Worm (Caenorhabditis elegans) whole organism, L1 larva: ENCODE results near the gene cdc-25.3.

Source experiments
- C34B4.2 ChIP-seq: sonication (generic microtip); optimal IDR thresholded peaks from 2 replicates; lab custom pipeline; 2017; ENCODE audit warnings: mild to moderate bottlenecking, missing genetic modification characterization, missing compliant biosample characterization
- Y116A8C.19 ChIP-seq: sonication (generic microtip); optimal IDR thresholded peaks from 2 replicates; lab custom pipeline; 2016; ENCODE audit warnings: missing compliant biosample characterization, missing genetic modification characterization, borderline replicate concordance
- aha-1 ChIP-seq: fragments of 150-350 bp; optimal IDR thresholded peaks from 2 replicates; lab custom pipeline; 2014; ENCODE audit warnings: missing biosample characterization, missing genetic modification characterization
- alr-1 ChIP-seq: fragments of 200-800 bp; sonication (Bioruptor generic); optimal IDR thresholded peaks from 2 replicates; lab custom pipeline; 2018; ENCODE audit warnings: borderline replicate concordance, mild to moderate bottlenecking, missing genetic modification characterization, missing compliant biosample characterization
- aly-2 ChIP-seq: fragments of 150-350 bp; optimal IDR thresholded peaks from 2 replicates; lab custom pipeline; 2014; ENCODE audit warnings: missing biosample characterization, missing genetic modification characterization
- ama-1 ChIP-seq: fragments of 150-350 bp; optimal IDR thresholded peaks from 2 replicates; lab custom pipeline; 2014
- ceh-8 ChIP-seq: fragments of 200-800 bp; sonication (Bioruptor generic); optimal IDR thresholded peaks from 2 replicates; lab custom pipeline; 2018; ENCODE audit warnings: mild to moderate bottlenecking, missing genetic modification characterization, moderate library complexity, missing compliant biosample characterization
- ceh-82 ChIP-seq, 3 experiments: fragments of 150-350 bp in 1 of 3; sonication (generic microtip) in 2 of 3; optimal IDR thresholded peaks; 2 replicates each; lab custom pipeline; 2014 to 2017; ENCODE audit warnings: missing biosample characterization in 3 of 3, missing genetic modification characterization in 3 of 3
- ces-1 ChIP-seq: fragments of 150-350 bp; optimal IDR thresholded peaks from 2 replicates; lab custom pipeline; 2014; ENCODE audit warnings: missing biosample characterization, missing genetic modification reagents, missing genetic modification characterization
- dpl-1 ChIP-seq, 3 experiments: fragments of 150-350 bp in 2 of 3; sonication (generic microtip) in 1 of 3; optimal IDR thresholded peaks; 2 replicates each; lab custom pipeline; 2014 to 2017; ENCODE audit warnings: missing biosample characterization in 3 of 3, missing genetic modification characterization in 3 of 3, missing genetic modification reagents in 3 of 3
- dsc-1 ChIP-seq: sonication (generic microtip); optimal IDR thresholded peaks from 2 replicates; lab custom pipeline; 2016; ENCODE audit warnings: mild to moderate bottlenecking, missing genetic modification characterization, missing compliant biosample characterization
- efl-1 ChIP-seq, 4 experiments: fragments of 150-350 bp; optimal IDR thresholded peaks in 3 of 4; peaks in 1 of 4; 1 replicate in 1 of 4; 2 replicates in 3 of 4; lab custom pipeline; 2014; ENCODE audit warnings: missing biosample characterization in 2 of 4, missing genetic modification characterization in 2 of 4, missing genetic modification reagents in 2 of 4
- efl-3 ChIP-seq: fragments of 200-800 bp; sonication (Bioruptor generic); optimal IDR thresholded peaks from 2 replicates; lab custom pipeline; 2018; ENCODE audit warnings: mild to moderate bottlenecking, missing genetic modification characterization, missing compliant biosample characterization
- egl-27 ChIP-seq, 2 experiments: fragments of 150-350 bp in 1 of 2; sonication (generic microtip); optimal IDR thresholded peaks; 3 replicates each; lab custom pipeline; 2017 to 2018; ENCODE audit warnings: missing biosample characterization in 2 of 2, missing genetic modification characterization in 2 of 2, missing genetic modification reagents in 2 of 2
- elt-2 ChIP-seq: sonication (generic microtip); optimal IDR thresholded peaks from 2 replicates; lab custom pipeline; 2016; ENCODE audit warnings: missing genetic modification characterization, mild to moderate bottlenecking, inconsistent platforms, missing compliant biosample characterization, missing genetic modification reagents
- elt-3 ChIP-seq, 6 experiments: fragments of 150-350 bp in 1 of 6; sonication (generic microtip); optimal IDR thresholded peaks; 2 replicates each; lab custom pipeline; 2017 to 2018; ENCODE audit warnings: missing biosample characterization in 6 of 6, missing genetic modification characterization in 6 of 6, inconsistent platforms in 1 of 6
- fkh-10 ChIP-seq: sonication (generic microtip); optimal IDR thresholded peaks from 2 replicates; lab custom pipeline; 2017; ENCODE audit warnings: missing biosample characterization, missing genetic modification reagents, missing genetic modification characterization
- fkh-4 ChIP-seq: sonication (generic microtip); optimal IDR thresholded peaks from 2 replicates; lab custom pipeline; 2016; ENCODE audit warnings: missing compliant biosample characterization, missing genetic modification characterization, borderline replicate concordance
- fkh-8 ChIP-seq: sonication (generic microtip); optimal IDR thresholded peaks from 2 replicates; lab custom pipeline; 2016; ENCODE audit warnings: mild to moderate bottlenecking, missing genetic modification characterization, missing compliant biosample characterization
- fos-1 ChIP-seq: fragments of 150-350 bp; optimal IDR thresholded peaks from 2 replicates; lab custom pipeline; 2014; ENCODE audit warnings: missing biosample characterization, missing genetic modification characterization
- grh-1 ChIP-seq: fragments of 200-800 bp; sonication (Bioruptor generic); IDR thresholded peaks from 2 replicates; pipeline ENCODE4 v1.3.6; 2022; ENCODE audit warnings: missing genetic modification reagents, missing genetic modification characterization, missing compliant biosample characterization
- hlh-17 ChIP-seq: fragments of 200-800 bp; sonication (Bioruptor generic); optimal IDR thresholded peaks from 2 replicates; lab custom pipeline; 2018; ENCODE audit warnings: missing genetic modification characterization, mild to moderate bottlenecking, missing compliant biosample characterization, moderate library complexity, borderline replicate concordance
- hlh-4 ChIP-seq: sonication (generic microtip); optimal IDR thresholded peaks from 2 replicates; lab custom pipeline; 2016; ENCODE audit warnings: mild to moderate bottlenecking, missing genetic modification characterization, missing compliant biosample characterization
- jun-1 ChIP-seq: fragments of 150-350 bp; optimal IDR thresholded peaks from 2 replicates; lab custom pipeline; 2014; ENCODE audit warnings: missing biosample characterization, missing genetic modification reagents, missing genetic modification characterization
- lin-13 ChIP-seq: fragments of 150-350 bp; optimal IDR thresholded peaks from 2 replicates; lab custom pipeline; 2014; ENCODE audit warnings: missing biosample characterization, missing genetic modification reagents, missing genetic modification characterization
- lin-15B ChIP-seq: fragments of 150-350 bp; sonication (generic microtip); optimal IDR thresholded peaks from 3 replicates; lab custom pipeline; 2014; ENCODE audit warnings: missing biosample characterization, missing genetic modification characterization
- lin-35 ChIP-seq, 2 experiments: fragments of 150-350 bp; optimal IDR thresholded peaks; 2 replicates each; lab custom pipeline; 2014; ENCODE audit warnings: missing biosample characterization in 2 of 2, missing genetic modification characterization in 2 of 2, missing genetic modification reagents in 2 of 2
- lir-3 ChIP-seq: sonication (generic microtip); optimal IDR thresholded peaks from 2 replicates; lab custom pipeline; 2016; ENCODE audit warnings: mild to moderate bottlenecking, missing genetic modification characterization, moderate library complexity, missing compliant biosample characterization; ENCODE audit not compliant: poor library complexity
- lsy-2 ChIP-seq, 2 experiments: fragments of 150-350 bp; optimal IDR thresholded peaks; 2 replicates each; lab custom pipeline; 2014; ENCODE audit warnings: missing biosample characterization in 2 of 2, missing genetic modification characterization in 2 of 2
- mab-9 ChIP-seq: fragments of 200-800 bp; sonication (Bioruptor generic); IDR thresholded peaks from 2 replicates; pipeline ENCODE4 v1.3.6; 2022; ENCODE audit warnings: missing genetic modification reagents, missing genetic modification characterization, missing compliant biosample characterization
- mdl-1 ChIP-seq, 2 experiments: fragments of 150-350 bp; optimal IDR thresholded peaks; 2 replicates each; lab custom pipeline; 2014 to 2017; ENCODE audit warnings: missing biosample characterization in 2 of 2, missing genetic modification characterization in 2 of 2, inconsistent platforms in 1 of 2
- nhr-12 ChIP-seq: sonication (generic microtip); optimal IDR thresholded peaks from 2 replicates; lab custom pipeline; 2017; ENCODE audit warnings: missing biosample characterization, missing genetic modification characterization
- nhr-47 ChIP-seq: sonication (generic microtip); optimal IDR thresholded peaks from 2 replicates; lab custom pipeline; 2016; ENCODE audit warnings: mild to moderate bottlenecking, missing genetic modification characterization, moderate library complexity, missing compliant biosample characterization
- nhr-71 ChIP-seq: sonication (generic microtip); optimal IDR thresholded peaks from 2 replicates; lab custom pipeline; 2016; ENCODE audit warnings: mild to moderate bottlenecking, missing genetic modification characterization, moderate library complexity, missing compliant biosample characterization
- nhr-77 ChIP-seq: fragments of 150-350 bp; optimal IDR thresholded peaks from 2 replicates; lab custom pipeline; 2014; ENCODE audit warnings: missing biosample characterization, missing genetic modification characterization
- nhr-85 ChIP-seq: sonication (generic microtip); peaks from one replicate; lab custom pipeline; 2016; ENCODE audit warnings: missing genetic modification characterization, inconsistent platforms, missing compliant biosample characterization
- pag-3 ChIP-seq: sonication (generic microtip); optimal IDR thresholded peaks from 2 replicates; lab custom pipeline; 2017; ENCODE audit warnings: missing genetic modification characterization, mild to moderate bottlenecking, missing compliant biosample characterization, antibody characterized with exemption, borderline replicate concordance; ENCODE audit not compliant: insufficient read depth
- pax-3 ChIP-seq: fragments of 200-800 bp; sonication (Bioruptor generic); optimal IDR thresholded peaks from 2 replicates; lab custom pipeline; 2018; ENCODE audit warnings: mild to moderate bottlenecking, missing genetic modification characterization, moderate library complexity, missing compliant biosample characterization
- rnt-1 ChIP-seq: sonication (generic microtip); optimal IDR thresholded peaks from 2 replicates; lab custom pipeline; 2016; ENCODE audit warnings: mild to moderate bottlenecking, missing genetic modification characterization, moderate library complexity, missing compliant biosample characterization
- snpc-4 ChIP-seq: fragments of 150-350 bp; optimal IDR thresholded peaks from 2 replicates; lab custom pipeline; 2014; ENCODE audit warnings: missing biosample characterization, missing genetic modification characterization
- snu-23 ChIP-seq: sonication (generic microtip); optimal IDR thresholded peaks from 2 replicates; lab custom pipeline; 2016; ENCODE audit warnings: missing genetic modification characterization, missing compliant biosample characterization
- sptf-1 ChIP-seq: fragments of 150-350 bp; optimal IDR thresholded peaks from 2 replicates; lab custom pipeline; 2014; ENCODE audit warnings: missing biosample characterization, missing genetic modification characterization
- swsn-7 ChIP-seq: sonication (generic microtip); optimal IDR thresholded peaks from 2 replicates; lab custom pipeline; 2016; ENCODE audit warnings: missing genetic modification characterization, missing compliant biosample characterization
- tlp-1 ChIP-seq: fragments of 150-350 bp; optimal IDR thresholded peaks from 2 replicates; lab custom pipeline; 2014; ENCODE audit warnings: missing biosample characterization, missing genetic modification characterization
- unc-130 ChIP-seq: fragments of 150-350 bp; optimal IDR thresholded peaks from 2 replicates; lab custom pipeline; 2017; ENCODE audit warnings: missing biosample characterization, missing genetic modification characterization, inconsistent platforms
- unc-30 ChIP-seq: sonication (generic microtip); optimal IDR thresholded peaks from 2 replicates; lab custom pipeline; 2017; ENCODE audit warnings: missing biosample characterization, missing genetic modification characterization
- unc-86 ChIP-seq: sonication (generic microtip); optimal IDR thresholded peaks from 2 replicates; lab custom pipeline; 2016; ENCODE audit warnings: missing genetic modification characterization, missing compliant biosample characterization
- unc-98 ChIP-seq: fragments of 200-800 bp; sonication (Bioruptor generic); IDR thresholded peaks from 2 replicates; pipeline ENCODE4 v1.3.6; 2022; ENCODE audit warnings: missing genetic modification characterization, missing compliant biosample characterization
- xbp-1 ChIP-seq: sonication (generic microtip); optimal IDR thresholded peaks from 2 replicates; lab custom pipeline; 2016; ENCODE audit warnings: missing genetic modification characterization, missing compliant biosample characterization
- zip-4 ChIP-seq: fragments of 200-800 bp; sonication (Bioruptor generic); optimal IDR thresholded peaks from 2 replicates; lab custom pipeline; 2018; ENCODE audit warnings: mild to moderate bottlenecking, missing genetic modification characterization, moderate library complexity, missing compliant biosample characterization

cdc-25.3 gene

DNA sequence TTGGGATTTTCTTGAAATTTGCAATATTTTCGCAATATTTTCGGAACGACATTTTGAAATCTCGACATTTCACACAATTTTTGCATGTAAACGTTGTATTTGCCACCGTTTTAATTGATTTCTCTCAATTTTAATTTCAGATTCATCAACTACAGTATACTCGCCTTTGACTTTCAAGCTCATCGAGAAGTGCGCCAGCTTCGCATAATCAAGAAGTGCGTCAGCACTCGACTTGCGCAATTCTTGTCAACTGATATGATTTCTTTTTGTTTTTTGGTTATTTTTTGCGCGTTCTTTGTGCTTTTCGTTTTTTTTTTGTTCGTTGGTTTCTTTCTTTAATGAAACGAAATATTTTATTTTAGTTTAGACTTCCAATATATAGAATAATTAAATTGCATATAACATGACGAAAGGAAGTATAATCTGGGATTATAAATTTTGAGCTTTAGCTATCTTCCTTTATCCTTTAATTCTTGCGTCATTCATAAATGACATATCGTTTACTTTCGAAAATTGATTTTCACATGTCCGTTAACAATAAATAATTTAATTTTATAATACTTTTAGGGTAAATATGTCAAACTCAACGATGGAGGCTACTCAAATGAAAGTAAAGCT is 30.4 kb downstream of the cdc-25.3 start, which contains the start of gene famh-136:
famh-136 (plus strand) TSS at position 568 of the 618 bp plus-strand sequence.
- TF ChIP-seq fos-1 (peak; percentile 43), sptf-1 (tag; lab: Kevin White, UChicago) (no peak), hlh-17 (GFP tag; lab: Kevin White, UChicago) (no peak), efl-1 (optimal IDR thresholded peaks at IDR 0.05; lab: Kevin White, UChicago) (peak; percentile 78 to 85), efl-1 (GFP tag; optimal IDR thresholded peaks at IDR 0.05 in 1 of 2; lab: Kevin White, UChicago) (peak; percentile 77 to 98), rnt-1 (tag; lab: Kevin White, UChicago) (peak; percentile 91), snu-23 (GFP tag; lab: Kevin White, UChicago) (peak; percentile 93), aly-2 (peak; percentile 58), efl-3 (GFP tag; lab: Kevin White, UChicago) (no peak), lir-3 (tag; lab: Kevin White, UChicago) (peak; percentile 45), lsy-2 (tag; optimal IDR thresholded peaks at IDR 0.05; lab: Kevin White, UChicago) (peak; percentile 90 to 94), pax-3 (tag; lab: Kevin White, UChicago) (peak; percentile 70), fkh-8 (tag; lab: Kevin White, UChicago) (peak; percentile 83), aha-1 (tag; lab: Kevin White, UChicago) (no peak), elt-3 (tag; optimal IDR thresholded peaks at IDR 0.05; lab: Kevin White, UChicago) (peak in 2 of 6 experiments; percentile 84 to 88), egl-27 (tag; optimal IDR thresholded peaks at IDR 0.05; lab: Kevin White, UChicago) (no peak), lin-35 (GFP tag; optimal IDR thresholded peaks at IDR 0.05; lab: Kevin White, UChicago) (peak; percentile 81 to 92), lin-13 (GFP tag; lab: Kevin White, UChicago) (peak; percentile 68), nhr-85 (peak; percentile 89), dsc-1 (tag; lab: Kevin White, UChicago) (peak; percentile 90), xbp-1 (tag; lab: Kevin White, UChicago) (peak; percentile 79), mdl-1 (tag; optimal IDR thresholded peaks at IDR 0.05; lab: Kevin White, UChicago) (peak in 1 of 2 experiments; percentile 79), C34B4.2 (tag; lab: Kevin White, UChicago) (no peak), mab-9 (GFP tag; lab: Robert Waterston, UW) (peak; percentile 39; the same call in 1 of the 2 replicates), nhr-47 (tag; lab: Kevin White, UChicago) (peak; percentile 90), ceh-8 (GFP tag; lab: Kevin White, UChicago) (no peak), grh-1 (GFP tag; lab: Robert Waterston, UW) (no peak; the same call in 1 of the 2 replicates), lin-15B (tag; lab: Kevin White, UChicago) (peak; percentile 75), ama-1 (no peak), tlp-1 (no peak), nhr-12 (tag; lab: Kevin White, UChicago) (no peak), pag-3 (tag; lab: Kevin White, UChicago) (peak; percentile 39), swsn-7 (peak; percentile 87), unc-130 (tag; lab: Kevin White, UChicago) (peak; percentile 94), elt-2 (tag; lab: Kevin White, UChicago) (peak; percentile 64), fkh-4 (tag; lab: Kevin White, UChicago) (peak; percentile 8), jun-1 (peak; percentile 75), unc-86 (tag; lab: Kevin White, UChicago) (peak; percentile 64), fkh-10 (GFP tag; lab: Kevin White, UChicago) (peak; percentile 42), nhr-77 (peak; percentile 85), unc-30 (no peak), ceh-82 (tag; optimal IDR thresholded peaks at IDR 0.05; lab: Kevin White, UChicago) (peak; percentile 45 to 80 (median 61)), ces-1 (no peak), hlh-4 (no peak), snpc-4 (tag; lab: Kevin White, UChicago) (peak; percentile 74), nhr-71 (tag; lab: Kevin White, UChicago) (peak; percentile 92), dpl-1 (GFP tag; optimal IDR thresholded peaks at IDR 0.05; lab: Kevin White, UChicago) (peak; percentile 76 to 88 (median 84)), alr-1 (tag; lab: Kevin White, UChicago) (no peak), unc-98 (GFP tag; lab: Robert Waterston, UW) (no peak), Y116A8C.19 (tag; lab: Kevin White, UChicago) (no peak), zip-4 (GFP tag; lab: Kevin White, UChicago) (peak; percentile 42)
